Worm (Caenorhabditis elegans) whole organism, L1 larva: ENCODE data around the gene F53F4.11.

Experiments
- C04F5.9 ChIP-seq: sonication (generic microtip); optimal IDR thresholded peaks from 2 replicates; lab custom pipeline; 2016; ENCODE audit warnings: missing genetic modification characterization, missing compliant biosample characterization
- C16A3.4 ChIP-seq: fragments of 150-350 bp; optimal IDR thresholded peaks from 2 replicates; lab custom pipeline; 2014; ENCODE audit warnings: missing biosample characterization, missing genetic modification characterization
- aly-2 ChIP-seq: fragments of 150-350 bp; optimal IDR thresholded peaks from 2 replicates; lab custom pipeline; 2014; ENCODE audit warnings: missing biosample characterization, missing genetic modification characterization
- blmp-1 ChIP-seq: fragments of 150-350 bp; optimal IDR thresholded peaks from 2 replicates; lab custom pipeline; 2014; ENCODE audit warnings: missing biosample characterization, missing genetic modification characterization
- ceh-82 ChIP-seq, 3 experiments: fragments of 150-350 bp in 1 of 3; sonication (generic microtip) in 2 of 3; optimal IDR thresholded peaks; 2 replicates each; lab custom pipeline; 2014 to 2017; ENCODE audit warnings: missing biosample characterization in 3 of 3, missing genetic modification characterization in 3 of 3
- efl-1 ChIP-seq, 4 experiments: fragments of 150-350 bp; optimal IDR thresholded peaks in 3 of 4; peaks in 1 of 4; 1 replicate in 1 of 4; 2 replicates in 3 of 4; lab custom pipeline; 2014; ENCODE audit warnings: missing biosample characterization in 2 of 4, missing genetic modification characterization in 2 of 4, missing genetic modification reagents in 2 of 4
- egl-27 ChIP-seq, 2 experiments: fragments of 150-350 bp in 1 of 2; sonication (generic microtip); optimal IDR thresholded peaks; 3 replicates each; lab custom pipeline; 2017 to 2018; ENCODE audit warnings: missing biosample characterization in 2 of 2, missing genetic modification characterization in 2 of 2, missing genetic modification reagents in 2 of 2
- elt-2 ChIP-seq: sonication (generic microtip); optimal IDR thresholded peaks from 2 replicates; lab custom pipeline; 2016; ENCODE audit warnings: missing genetic modification characterization, mild to moderate bottlenecking, inconsistent platforms, missing compliant biosample characterization, missing genetic modification reagents
- elt-3 ChIP-seq, 6 experiments: fragments of 150-350 bp in 1 of 6; sonication (generic microtip); optimal IDR thresholded peaks; 2 replicates each; lab custom pipeline; 2017 to 2018; ENCODE audit warnings: missing biosample characterization in 6 of 6, missing genetic modification characterization in 6 of 6, inconsistent platforms in 1 of 6
- ets-5 ChIP-seq: fragments of 200-800 bp; sonication (Bioruptor generic); IDR thresholded peaks from 2 replicates; pipeline ENCODE4 v1.3.6; 2022; ENCODE audit warnings: missing genetic modification characterization, missing compliant biosample characterization
- fkh-10 ChIP-seq: sonication (generic microtip); optimal IDR thresholded peaks from 2 replicates; lab custom pipeline; 2017; ENCODE audit warnings: missing biosample characterization, missing genetic modification reagents, missing genetic modification characterization
- fkh-4 ChIP-seq: sonication (generic microtip); optimal IDR thresholded peaks from 2 replicates; lab custom pipeline; 2016; ENCODE audit warnings: missing compliant biosample characterization, missing genetic modification characterization, borderline replicate concordance
- fkh-8 ChIP-seq: sonication (generic microtip); optimal IDR thresholded peaks from 2 replicates; lab custom pipeline; 2016; ENCODE audit warnings: mild to moderate bottlenecking, missing genetic modification characterization, missing compliant biosample characterization
- lin-13 ChIP-seq: fragments of 150-350 bp; optimal IDR thresholded peaks from 2 replicates; lab custom pipeline; 2014; ENCODE audit warnings: missing biosample characterization, missing genetic modification reagents, missing genetic modification characterization
- lin-35 ChIP-seq, 2 experiments: fragments of 150-350 bp; optimal IDR thresholded peaks; 2 replicates each; lab custom pipeline; 2014; ENCODE audit warnings: missing biosample characterization in 2 of 2, missing genetic modification characterization in 2 of 2, missing genetic modification reagents in 2 of 2
- lir-3 ChIP-seq: sonication (generic microtip); optimal IDR thresholded peaks from 2 replicates; lab custom pipeline; 2016; ENCODE audit warnings: mild to moderate bottlenecking, missing genetic modification characterization, moderate library complexity, missing compliant biosample characterization; ENCODE audit not compliant: poor library complexity
- mef-2 ChIP-seq: fragments of 150-350 bp; optimal IDR thresholded peaks from 2 replicates; lab custom pipeline; 2014; ENCODE audit warnings: missing biosample characterization, missing genetic modification characterization
- nhr-11 ChIP-seq: fragments of 150-350 bp; optimal IDR thresholded peaks from 2 replicates; lab custom pipeline; 2014; ENCODE audit warnings: missing biosample characterization, missing genetic modification characterization
- nhr-19 ChIP-seq: fragments of 200-800 bp; sonication (Bioruptor generic); conservative IDR thresholded peaks from 2 replicates; pipeline ENCODE4 v1.3.6; 2022; ENCODE audit warnings: missing genetic modification characterization, missing compliant biosample characterization
- nhr-20 ChIP-seq: sonication (generic microtip); optimal IDR thresholded peaks from 2 replicates; lab custom pipeline; 2016; ENCODE audit warnings: mild to moderate bottlenecking, missing genetic modification characterization, missing compliant biosample characterization
- nhr-47 ChIP-seq: sonication (generic microtip); optimal IDR thresholded peaks from 2 replicates; lab custom pipeline; 2016; ENCODE audit warnings: mild to moderate bottlenecking, missing genetic modification characterization, moderate library complexity, missing compliant biosample characterization
- nhr-71 ChIP-seq: sonication (generic microtip); optimal IDR thresholded peaks from 2 replicates; lab custom pipeline; 2016; ENCODE audit warnings: mild to moderate bottlenecking, missing genetic modification characterization, moderate library complexity, missing compliant biosample characterization
- nhr-84 ChIP-seq: sonication (generic microtip); optimal IDR thresholded peaks from 2 replicates; lab custom pipeline; 2017; ENCODE audit warnings: missing biosample characterization, missing genetic modification characterization
- nhr-85 ChIP-seq: sonication (generic microtip); peaks from one replicate; lab custom pipeline; 2016; ENCODE audit warnings: missing genetic modification characterization, inconsistent platforms, missing compliant biosample characterization
- nhr-90 ChIP-seq: sonication (generic microtip); optimal IDR thresholded peaks from 2 replicates; lab custom pipeline; 2016; ENCODE audit warnings: mild to moderate bottlenecking, missing genetic modification characterization, missing compliant biosample characterization; ENCODE audit not compliant: poor library complexity
- pag-3 ChIP-seq: sonication (generic microtip); optimal IDR thresholded peaks from 2 replicates; lab custom pipeline; 2017; ENCODE audit warnings: missing genetic modification characterization, mild to moderate bottlenecking, missing compliant biosample characterization, antibody characterized with exemption, borderline replicate concordance; ENCODE audit not compliant: insufficient read depth
- pax-3 ChIP-seq: fragments of 200-800 bp; sonication (Bioruptor generic); optimal IDR thresholded peaks from 2 replicates; lab custom pipeline; 2018; ENCODE audit warnings: mild to moderate bottlenecking, missing genetic modification characterization, moderate library complexity, missing compliant biosample characterization
- skn-1 ChIP-seq: fragments of 150-350 bp; optimal IDR thresholded peaks from 2 replicates; lab custom pipeline; 2014; ENCODE audit warnings: missing biosample characterization, missing genetic modification characterization
- snpc-4 ChIP-seq: fragments of 150-350 bp; optimal IDR thresholded peaks from 2 replicates; lab custom pipeline; 2014; ENCODE audit warnings: missing biosample characterization, missing genetic modification characterization
- snu-23 ChIP-seq: sonication (generic microtip); optimal IDR thresholded peaks from 2 replicates; lab custom pipeline; 2016; ENCODE audit warnings: missing genetic modification characterization, missing compliant biosample characterization
- sox-4 ChIP-seq: sonication (generic microtip); optimal IDR thresholded peaks from 2 replicates; lab custom pipeline; 2016; ENCODE audit warnings: missing genetic modification characterization, missing compliant biosample characterization
- swsn-7 ChIP-seq: sonication (generic microtip); optimal IDR thresholded peaks from 2 replicates; lab custom pipeline; 2016; ENCODE audit warnings: missing genetic modification characterization, missing compliant biosample characterization
- tbx-2 ChIP-seq: sonication (generic microtip); optimal IDR thresholded peaks from 2 replicates; lab custom pipeline; 2016; ENCODE audit warnings: missing genetic modification characterization, missing compliant biosample characterization
- unc-30 ChIP-seq: sonication (generic microtip); optimal IDR thresholded peaks from 2 replicates; lab custom pipeline; 2017; ENCODE audit warnings: missing biosample characterization, missing genetic modification characterization
- vab-15 ChIP-seq: sonication (generic microtip); optimal IDR thresholded peaks from 2 replicates; lab custom pipeline; 2017; ENCODE audit warnings: missing genotype, mild to moderate bottlenecking, missing genetic modification characterization, missing compliant biosample characterization

F53F4.11 gene

ce11 chrV:13619752-13620151 lies 4.6 kb downstream of the F53F4.11 start, which contains the start of gene srd-11:
Gene srd-11 (minus strand): TSS chrV:13619852.
- TF ChIP-seq elt-2 (tag; lab: Kevin White, UChicago): no peak
- TF ChIP-seq efl-1 (optimal IDR thresholded peaks at IDR 0.05; lab: Kevin White, UChicago): no peak
- TF ChIP-seq efl-1 (GFP tag; optimal IDR thresholded peaks at IDR 0.05 in 1 of 2; lab: Kevin White, UChicago): peak in 1 of 2 experiments; percentile 26
- no peak for TF ChIP-seq C16A3.4 (tag; lab: Kevin White, UChicago)

- TF ChIP-seq fkh-4 (tag; lab: Kevin White, UChicago) (no peak), swsn-7 (no peak), fkh-10 (GFP tag; lab: Kevin White, UChicago) (no peak), mef-2 (no peak), ets-5 (GFP tag; lab: Robert Waterston, UW) (no peak), ceh-82 (tag; optimal IDR thresholded peaks at IDR 0.05; lab: Kevin White, UChicago) (no peak)
- TF ChIP-seq, all 84 proteins: peak for 0
Measured at ce11 chrV:13613870-13614269, 10.5 kb downstream of the F53F4.11 start, which contains the start of gene F53F4.7. Gene F53F4.7 (minus strand): TSS chrV:13613970.

- no peak for TF ChIP-seq efl-1 (optimal IDR thresholded peaks at IDR 0.05; lab: Kevin White, UChicago)
- no peak for TF ChIP-seq efl-1 (GFP tag; optimal IDR thresholded peaks at IDR 0.05 in 1 of 2; lab: Kevin White, UChicago)
- TF ChIP-seq snpc-4: no peak
- no peak for TF ChIP-seq lin-13 (GFP tag; lab: Kevin White, UChicago)
- TF ChIP-seq C04F5.9 (tag; lab: Kevin White, UChicago): no peak
- no peak for TF ChIP-seq nhr-11 (tag; lab: Kevin White, UChicago)
- no peak for TF ChIP-seq egl-27 (tag; optimal IDR thresholded peaks at IDR 0.05; lab: Kevin White, UChicago)
- TF ChIP-seq lir-3 (tag; lab: Kevin White, UChicago): no peak
- no peak for TF ChIP-seq skn-1
- TF ChIP-seq aly-2 (tag; lab: Kevin White, UChicago): no peak
- no peak for TF ChIP-seq nhr-47 (tag; lab: Kevin White, UChicago)
- TF ChIP-seq sox-4 (tag; lab: Kevin White, UChicago): no peak
- TF ChIP-seq unc-30: no peak
- no peak for TF ChIP-seq fkh-8 (tag; lab: Kevin White, UChicago)
- TF ChIP-seq nhr-84: no peak
Measured at ce11 chrV:13611782-13612181, 12.5 kb downstream of the F53F4.11 start, which contains the start of gene spig-9. Gene spig-9 (minus strand): TSS chrV:13611882.

ce11 chrV:13609806-13610205 lies 14.5 kb downstream of the F53F4.11 start:
- no peak for TF ChIP-seq pax-3 (tag; lab: Kevin White, UChicago)
- peak; percentile 61 for TF ChIP-seq blmp-1 (tag; lab: Kevin White, UChicago)

- TF ChIP-seq nhr-19 (GFP tag; lab: Robert Waterston, UW): peak; percentile 20; the same call in 1 of the 2 replicates
- TF ChIP-seq blmp-1 (tag; lab: Kevin White, UChicago): peak; percentile 81
- peak; percentile 33 for TF ChIP-seq tbx-2 (tag; lab: Kevin White, UChicago)
- peak; percentile 92 for TF ChIP-seq nhr-85 (tag; lab: Kevin White, UChicago)
- TF ChIP-seq elt-3 (tag; optimal IDR thresholded peaks at IDR 0.05; lab: Kevin White, UChicago): peak in 2 of 6 experiments; percentile 35 to 82
- TF ChIP-seq pag-3 (tag; lab: Kevin White, UChicago): no peak
- peak; percentile 45 for TF ChIP-seq vab-15 (tag; lab: Kevin White, UChicago)
- no peak for TF ChIP-seq fkh-10 (GFP tag; lab: Kevin White, UChicago)
- peak in 1 of 2 experiments; percentile 42 for TF ChIP-seq lin-35 (GFP tag; optimal IDR thresholded peaks at IDR 0.05; lab: Kevin White, UChicago)
- TF ChIP-seq pax-3 (tag; lab: Kevin White, UChicago): no peak
- TF ChIP-seq snu-23 (GFP tag; lab: Kevin White, UChicago): peak; percentile 46
- peak; percentile 15 for TF ChIP-seq nhr-90 (tag; lab: Kevin White, UChicago)
- TF ChIP-seq nhr-71: peak; percentile 44
- peak; percentile 62 for TF ChIP-seq nhr-20
Measured at ce11 chrV:13608486-13608885, 15.8 kb downstream of the F53F4.11 start.
